Fruit fly (Drosophila melanogaster): Measurements from ENCODE around the gene CG12725.

The CG12725 gene

DNA sequence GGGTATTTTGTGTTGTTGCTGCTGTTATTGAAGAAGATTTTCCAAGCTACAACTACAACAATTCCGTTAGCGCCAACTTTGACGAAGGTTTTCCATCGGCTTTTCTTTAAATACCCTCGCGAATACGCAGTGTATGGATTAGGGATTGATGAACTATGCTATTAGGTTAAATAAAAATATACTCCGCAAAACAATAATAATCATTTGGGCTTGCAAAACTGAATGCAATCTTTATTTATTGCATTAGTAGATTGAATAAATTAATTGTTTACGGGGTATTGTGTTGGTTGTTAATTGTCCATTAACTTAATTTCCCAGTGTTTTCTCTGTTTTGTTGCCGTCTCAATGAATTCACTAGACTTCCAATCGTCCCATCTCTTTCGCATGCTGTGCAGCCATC is 44.8 kb upstream of the CG12725 start (continued):
- no peak for TF ChIP-seq Xbp1 (GFP tag; optimal IDR thresholded peaks at IDR 0.05)
- no peak for TF ChIP-seq hkb (optimal IDR thresholded peaks at IDR 0.05)
- no peak for TF ChIP-seq hkb (GFP tag; IDR thresholded peaks at IDR 0.05)
- TF ChIP-seq ranshi (GFP tag; IDR thresholded peaks at IDR 0.05), result peak; percentile 47; the same call in 1 of the 2 replicates
- no peak for TF ChIP-seq slp2 (GFP tag; optimal IDR thresholded peaks at IDR 0.05)
- TF ChIP-seq CG2678 (tag; optimal IDR thresholded peaks at IDR 0.05), result peak; percentile 40
- no peak for TF ChIP-seq CG8388 (GFP tag; optimal IDR thresholded peaks at IDR 0.05)
- peak; percentile 30; the same call in 1 of the 2 replicates for TF ChIP-seq sob (GFP tag; IDR thresholded peaks at IDR 0.05)
- TF ChIP-seq Meics (GFP tag; optimal IDR thresholded peaks at IDR 0.05), result peak; percentile 1
- no peak for TF ChIP-seq CG17361 (GFP tag; IDR thresholded peaks at IDR 0.05)
- no peak for TF ChIP-seq zfh2 (GFP tag; optimal IDR thresholded peaks at IDR 0.05)
- TF ChIP-seq CG34422 (GFP tag; IDR thresholded peaks at IDR 0.05), result 0 out of 3 replicates have a peak, but pooled peaks have one; percentile 36
- no peak for TF ChIP-seq CG18476 (GFP tag; optimal IDR thresholded peaks at IDR 0.05)
- TF ChIP-seq Bgb (GFP tag; IDR thresholded peaks at IDR 0.05; ENCODE audit: partially characterized antibody), result no peak
- TF ChIP-seq CG7839 (tag; optimal IDR thresholded peaks at IDR 0.05), result peak; percentile 37
- no peak for TF ChIP-seq CG8290 (GFP tag; optimal IDR thresholded peaks at IDR 0.05)
- TF ChIP-seq CG8290 (tag; optimal IDR thresholded peaks at IDR 0.05), result peak in 1 of 2 experiments; percentile 25
- no peak for TF ChIP-seq wdn (GFP tag; IDR thresholded peaks at IDR 0.05)
- TF ChIP-seq zen2 (GFP tag; IDR thresholded peaks at IDR 0.05; ENCODE audit: partially characterized antibody), result no peak
- TF ChIP-seq Sry-δ (GFP tag; optimal IDR thresholded peaks at IDR 0.05), result no peak
- no peak for TF ChIP-seq CG8924 (tag; optimal IDR thresholded peaks at IDR 0.05)
- no peak for TF ChIP-seq seq (GFP tag; IDR thresholded peaks at IDR 0.05)
- no peak for TF ChIP-seq tna (GFP tag; IDR thresholded peaks at IDR 0.05; ENCODE audit: partially characterized antibody)
- no peak for TF ChIP-seq CG2129 (GFP tag; IDR thresholded peaks at IDR 0.05; ENCODE audit: partially characterized antibody)
- TF ChIP-seq D19B (GFP tag; optimal IDR thresholded peaks at IDR 0.05), result peak; percentile 17
- peak; percentile 42 for TF ChIP-seq dmrt99B (tag; optimal IDR thresholded peaks at IDR 0.05)
- no peak for TF ChIP-seq CG9437 (GFP tag; optimal IDR thresholded peaks at IDR 0.05)
- no peak for TF ChIP-seq dmrt11E (tag; optimal IDR thresholded peaks at IDR 0.05)
- TF ChIP-seq B-H1 (GFP tag; IDR thresholded peaks at IDR 0.05), result 0 out of 3 replicates have a peak, but pooled peaks have one; percentile 23
- no peak for TF ChIP-seq lilli (GFP tag; optimal IDR thresholded peaks at IDR 0.05)
- TF ChIP-seq rib (GFP tag; IDR thresholded peaks at IDR 0.05), result no peak
- TF ChIP-seq CG4328 (GFP tag; optimal IDR thresholded peaks at IDR 0.05), result no peak
- TF ChIP-seq Chrac-16 (GFP tag; optimal IDR thresholded peaks at IDR 0.05), result no peak
- no peak for TF ChIP-seq jumu (GFP tag; optimal IDR thresholded peaks at IDR 0.05)
- TF ChIP-seq fru (optimal IDR thresholded peaks at IDR 0.05), result no peak
- no peak for TF ChIP-seq CG13424 (tag; optimal IDR thresholded peaks at IDR 0.05)
- TF ChIP-seq CG10209 (GFP tag; optimal IDR thresholded peaks at IDR 0.05), result peak; percentile 10
- peak; percentile 42 for TF ChIP-seq grau (tag; optimal IDR thresholded peaks at IDR 0.05)
- TF ChIP-seq CG31388 (GFP tag; optimal IDR thresholded peaks at IDR 0.05), result no peak
- TF ChIP-seq her (GFP tag; optimal IDR thresholded peaks at IDR 0.05), result no peak
- TF ChIP-seq D (optimal IDR thresholded peaks at IDR 0.05), result no peak
- TF ChIP-seq D (GFP tag; optimal IDR thresholded peaks at IDR 0.05), result no peak
- TF ChIP-seq jigr1 (GFP tag; IDR thresholded peaks at IDR 0.05), result no peak; the same call in 2 of the 3 replicates
- no peak for TF ChIP-seq gt (GFP tag; IDR thresholded peaks at IDR 0.05)
- no peak for TF ChIP-seq CG11093 (GFP tag; IDR thresholded peaks at IDR 0.05)
- no peak for TF ChIP-seq PHDP (tag; optimal IDR thresholded peaks at IDR 0.05)
- peak; percentile 54 for TF ChIP-seq Ptx1 (GFP tag; IDR thresholded peaks at IDR 0.05)
- TF ChIP-seq CG10979 (tag; optimal IDR thresholded peaks at IDR 0.05), result no peak
- no peak for TF ChIP-seq Dref (GFP tag; IDR thresholded peaks at IDR 0.05)
- peak; percentile 32; the same call in 1 of the 2 replicates for TF ChIP-seq CG10366 (GFP tag; IDR thresholded peaks at IDR 0.05)
- TF ChIP-seq bsh (GFP tag; optimal IDR thresholded peaks at IDR 0.05), result no peak
- no peak for TF ChIP-seq insv (GFP tag; optimal IDR thresholded peaks at IDR 0.05)
- TF ChIP-seq Ssrp (tag; optimal IDR thresholded peaks at IDR 0.05), result no peak
